Fruit fly (Drosophila melanogaster) whole organism, embryonic: ENCODE measurements around the gene CG31663.
A peak's percentile ranks its signal among the peaks of the same experiment; 100 is the strongest.

Source experiments
- Antp ChIP-seq: fragments of 200-800 bp; sonication (Bioruptor generic); optimal IDR thresholded peaks from 3 replicates; lab custom pipeline; 2016; ENCODE audit warnings: missing biosample characterization, missing genetic modification characterization
- B-H2 ChIP-seq: fragments of 200-800 bp; sonication (Bioruptor generic); optimal IDR thresholded peaks from 2 replicates; lab custom pipeline; 2018; ENCODE audit warnings: missing biosample characterization, mild to moderate bottlenecking, missing genetic modification characterization
- Blimp-1 ChIP-seq: fragments of 200-800 bp; sonication (Bioruptor generic); optimal IDR thresholded peaks from 3 replicates; lab custom pipeline; 2018; ENCODE audit warnings: missing biosample characterization, missing genetic modification characterization, mild to moderate bottlenecking, moderate library complexity, missing genetic modification reagents
- CG10209 ChIP-seq: fragments of 200-800 bp; sonication (Bioruptor generic); optimal IDR thresholded peaks from 3 replicates; lab custom pipeline; 2017; ENCODE audit warnings: missing biosample characterization, mild to moderate bottlenecking, missing genetic modification characterization, missing genetic modification reagents
- CG10462 ChIP-seq: fragments of 200-800 bp; sonication (Bioruptor generic); optimal IDR thresholded peaks from 2 replicates; lab custom pipeline; 2016; ENCODE audit warnings: missing biosample characterization, missing genetic modification characterization
- CG12219 ChIP-seq: fragments of 200-800 bp; sonication (Bioruptor generic); optimal IDR thresholded peaks from 3 replicates; lab custom pipeline; 2018; ENCODE audit warnings: missing biosample characterization, mild to moderate bottlenecking, missing genetic modification characterization
- CG13296 ChIP-seq: fragments of 200-800 bp; sonication (Bioruptor generic); optimal IDR thresholded peaks from 3 replicates; lab custom pipeline; 2018; ENCODE audit warnings: missing biosample characterization, mild to moderate bottlenecking, missing genetic modification characterization
- CG14050 ChIP-seq: fragments of 200-800 bp; sonication (Bioruptor generic); IDR thresholded peaks from 3 replicates; pipeline ENCODE4 v1.3.6; 2022; ENCODE audit warnings: missing biosample characterization, missing genetic modification characterization
- CG14667 ChIP-seq: fragments of 200-800 bp; sonication (Bioruptor generic); IDR thresholded peaks from 2 replicates; pipeline ENCODE4 v1.3.6; 2022; ENCODE audit warnings: missing biosample characterization, missing genetic modification characterization
- CG14860 ChIP-seq: fragments of 200-800 bp; sonication (Bioruptor generic); IDR thresholded peaks from 3 replicates; pipeline ENCODE4 v1.3.6; 2022; ENCODE audit warnings: missing biosample characterization, missing genetic modification characterization; ENCODE audit not compliant: partially characterized antibody
- CG15269 ChIP-seq: fragments of 200-800 bp; sonication (Bioruptor generic); optimal IDR thresholded peaks from 2 replicates; lab custom pipeline; 2018; ENCODE audit warnings: missing biosample characterization, mild to moderate bottlenecking, missing genetic modification characterization, moderate library complexity
- CG18619 ChIP-seq: fragments of 200-800 bp; sonication (Bioruptor generic); optimal IDR thresholded peaks from 3 replicates; lab custom pipeline; 2017; ENCODE audit warnings: missing biosample characterization, mild to moderate bottlenecking, missing genetic modification characterization
- CG18764 ChIP-seq: fragments of 200-800 bp; sonication (Bioruptor generic); optimal IDR thresholded peaks from 3 replicates; lab custom pipeline; 2016; ENCODE audit warnings: missing biosample characterization, missing genetic modification characterization
- CG33557 ChIP-seq: fragments of 200-800 bp; sonication (Bioruptor generic); optimal IDR thresholded peaks from 2 replicates; lab custom pipeline; 2019; ENCODE audit warnings: missing biosample characterization, mild to moderate bottlenecking, missing genetic modification characterization, moderate library complexity
- CG34376 ChIP-seq: fragments of 200-800 bp; sonication (Bioruptor generic); optimal IDR thresholded peaks from 2 replicates; lab custom pipeline; 2018; ENCODE audit warnings: missing biosample characterization, mild to moderate bottlenecking, missing genetic modification characterization
- CG3838 ChIP-seq: fragments of 200-800 bp; sonication (Bioruptor generic); optimal IDR thresholded peaks from 3 replicates; lab custom pipeline; 2016; ENCODE audit warnings: missing biosample characterization, missing genetic modification characterization
- CG42726 ChIP-seq: fragments of 200-800 bp; sonication (Bioruptor generic); IDR thresholded peaks from 2 replicates; pipeline ENCODE4 v1.3.6; 2022; ENCODE audit warnings: missing biosample characterization, missing genetic modification characterization; ENCODE audit not compliant: partially characterized antibody
- CG5245 ChIP-seq: fragments of 200-800 bp; sonication (Bioruptor generic); optimal IDR thresholded peaks from 3 replicates; lab custom pipeline; 2016; ENCODE audit warnings: missing biosample characterization, missing genetic modification characterization
- CG6791 ChIP-seq: fragments of 200-800 bp; sonication (Bioruptor generic); IDR thresholded peaks from 3 replicates; pipeline ENCODE4 v1.3.6; 2022; ENCODE audit warnings: missing biosample characterization, missing genetic modification characterization; ENCODE audit not compliant: partially characterized antibody
- CG7928 ChIP-seq: fragments of 200-800 bp; sonication (Bioruptor generic); optimal IDR thresholded peaks from 2 replicates; lab custom pipeline; 2017; ENCODE audit warnings: missing biosample characterization, mild to moderate bottlenecking, missing genetic modification characterization
- CG8359 ChIP-seq: fragments of 200-800 bp; sonication (Bioruptor generic); optimal IDR thresholded peaks from 2 replicates; lab custom pipeline; 2017; ENCODE audit warnings: missing biosample characterization, mild to moderate bottlenecking, missing genetic modification characterization, borderline replicate concordance
- CG8388 ChIP-seq: fragments of 200-800 bp; sonication (Bioruptor generic); optimal IDR thresholded peaks from 2 replicates; lab custom pipeline; 2019; ENCODE audit warnings: missing biosample characterization, mild to moderate bottlenecking, missing genetic modification characterization, moderate library complexity
- Chrac-16 ChIP-seq: fragments of 200-800 bp; sonication (Bioruptor generic); optimal IDR thresholded peaks from 3 replicates; lab custom pipeline; 2016; ENCODE audit warnings: missing biosample characterization, missing genetic modification characterization
- Hr3 ChIP-seq: fragments of 200-800 bp; sonication (Bioruptor generic); optimal IDR thresholded peaks from 3 replicates; lab custom pipeline; 2016; ENCODE audit warnings: missing biosample characterization, missing genetic modification characterization
- Max ChIP-seq: fragments of 200-800 bp; sonication (Bioruptor generic); optimal IDR thresholded peaks from 2 replicates; lab custom pipeline; 2016; ENCODE audit warnings: missing biosample characterization, mild to moderate bottlenecking, missing genetic modification characterization
- Mrtf ChIP-seq: fragments of 200-800 bp; sonication (Bioruptor generic); IDR thresholded peaks from 3 replicates; pipeline ENCODE4 v1.3.6; 2022; ENCODE audit warnings: missing biosample characterization, missing genetic modification characterization
- Ravus ChIP-seq: fragments of 200-800 bp; sonication (Bioruptor generic); IDR thresholded peaks from 2 replicates; pipeline ENCODE4 v1.3.6; 2022; ENCODE audit warnings: missing biosample characterization, missing genetic modification characterization
- Scr ChIP-seq: fragments of 200-800 bp; sonication (Bioruptor generic); IDR thresholded peaks from 2 replicates; pipeline ENCODE4 v1.3.6; 2022; ENCODE audit warnings: missing biosample characterization, missing genetic modification characterization; ENCODE audit not compliant: partially characterized antibody
- ase ChIP-seq: fragments of 200-800 bp; sonication (Bioruptor generic); IDR thresholded peaks from 3 replicates; pipeline ENCODE4 v1.3.6; 2022; ENCODE audit warnings: missing biosample characterization, missing genetic modification characterization
- chinmo ChIP-seq: fragments of 200-800 bp; sonication (Bioruptor generic); IDR thresholded peaks from 4 replicates; pipeline ENCODE4 v1.3.6; 2022; ENCODE audit warnings: missing biosample characterization, missing genetic modification characterization; ENCODE audit not compliant: partially characterized antibody
- ci ChIP-seq: fragments of 200-800 bp; sonication (Bioruptor generic); IDR thresholded peaks from 3 replicates; pipeline ENCODE4 v1.3.6; 2022; ENCODE audit warnings: missing biosample characterization, missing genetic modification characterization
- crc ChIP-seq: fragments of 200-800 bp; sonication (Bioruptor generic); optimal IDR thresholded peaks from 2 replicates; lab custom pipeline; 2016; ENCODE audit warnings: missing biosample characterization, missing genetic modification characterization
- ewg ChIP-seq: fragments of 200-800 bp; sonication (Bioruptor generic); optimal IDR thresholded peaks from 3 replicates; lab custom pipeline; 2017; ENCODE audit warnings: mild to moderate bottlenecking, missing biosample characterization, missing genetic modification reagents, missing genetic modification characterization
- ftz-f1 ChIP-seq: fragments of 200-800 bp; sonication (Bioruptor generic); optimal IDR thresholded peaks from 2 replicates; lab custom pipeline; 2016; ENCODE audit warnings: missing biosample characterization, missing genetic modification characterization
- gce ChIP-seq: fragments of 200-800 bp; sonication (Bioruptor generic); IDR thresholded peaks from 3 replicates; pipeline ENCODE4 v1.3.6; 2022; ENCODE audit warnings: missing biosample characterization, missing genetic modification characterization
- insv ChIP-seq, 2 experiments: fragments of 200-800 bp; sonication (Bioruptor generic); optimal IDR thresholded peaks; 3 replicates each; lab custom pipeline; 2016 to 2018; ENCODE audit warnings: missing biosample characterization in 2 of 2, missing genetic modification characterization in 2 of 2
- jing ChIP-seq: fragments of 200-800 bp; sonication (Bioruptor generic); optimal IDR thresholded peaks from 2 replicates; lab custom pipeline; 2018; ENCODE audit warnings: missing biosample characterization, mild to moderate bottlenecking, missing genetic modification characterization
- kay ChIP-seq: fragments of 200-800 bp; sonication (Bioruptor generic); optimal IDR thresholded peaks from 2 replicates; lab custom pipeline; 2016; ENCODE audit warnings: missing biosample characterization, missing genetic modification characterization
- lbe ChIP-seq: fragments of 200-800 bp; sonication (Bioruptor generic); optimal IDR thresholded peaks from 2 replicates; lab custom pipeline; 2016; ENCODE audit warnings: missing biosample characterization, mild to moderate bottlenecking, missing genetic modification characterization
- nau ChIP-seq: fragments of 200-800 bp; sonication (Bioruptor generic); optimal IDR thresholded peaks from 3 replicates; lab custom pipeline; 2017; ENCODE audit warnings: missing biosample characterization, mild to moderate bottlenecking, missing genetic modification characterization, missing genetic modification reagents
- oc ChIP-seq: fragments of 200-800 bp; sonication (Bioruptor generic); optimal IDR thresholded peaks from 2 replicates; lab custom pipeline; 2018; ENCODE audit warnings: missing biosample characterization, mild to moderate bottlenecking, missing genetic modification characterization, moderate library complexity
- row ChIP-seq: fragments of 200-800 bp; sonication (Bioruptor generic); IDR thresholded peaks from 3 replicates; pipeline ENCODE4 v1.3.6; 2022; ENCODE audit warnings: missing biosample characterization, missing genetic modification characterization
- scrt ChIP-seq: fragments of 200-800 bp; sonication (Bioruptor generic); optimal IDR thresholded peaks from 2 replicates; lab custom pipeline; 2018; ENCODE audit warnings: missing biosample characterization, mild to moderate bottlenecking, missing genetic modification characterization, moderate library complexity
- slou ChIP-seq: fragments of 200-800 bp; sonication (Bioruptor generic); optimal IDR thresholded peaks from 3 replicates; lab custom pipeline; 2016; ENCODE audit warnings: missing biosample characterization, missing genetic modification characterization
- sug ChIP-seq: fragments of 200-800 bp; optimal IDR thresholded peaks from 2 replicates; lab custom pipeline; 2019; ENCODE audit warnings: missing biosample characterization, mild to moderate bottlenecking, missing genetic modification characterization, moderate library complexity
- tna ChIP-seq: fragments of 200-800 bp; sonication (Bioruptor generic); IDR thresholded peaks from 2 replicates; pipeline ENCODE4 v1.3.6; 2022; ENCODE audit warnings: missing biosample characterization, missing genetic modification characterization; ENCODE audit not compliant: partially characterized antibody
- unpg ChIP-seq: fragments of 200-800 bp; sonication (Bioruptor generic); optimal IDR thresholded peaks from 3 replicates; lab custom pipeline; 2018; ENCODE audit warnings: missing biosample characterization, mild to moderate bottlenecking, missing genetic modification characterization, moderate library complexity
- yki ChIP-seq: fragments of >200 bp; optimal IDR thresholded peaks from 3 replicates; lab custom pipeline; 2018
- zf30C ChIP-seq: fragments of 200-800 bp; sonication (Bioruptor generic); optimal IDR thresholded peaks from 3 replicates; lab custom pipeline; 2018; ENCODE audit warnings: missing biosample characterization, mild to moderate bottlenecking, missing genetic modification characterization

CG31663 gene

dm6 chr2L:1884409-1885082 is 3.3 kb upstream of the CG31663 start, which contains the start of gene Wdr62 (continued):
- TF ChIP-seq Hr3 (GFP tag; lab: Kevin White, UChicago) (peak; percentile 7), Mrtf (GFP tag; lab: Robert Waterston, UW) (no peak), Max (peak; percentile 23), lbe (peak; percentile 57), gce (GFP tag; lab: Robert Waterston, UW) (no peak; the same call in 2 of the 3 replicates), B-H2 (peak; percentile 54), unpg (peak; percentile 46), ci (GFP tag; lab: Robert Waterston, UW) (peak; percentile 79; the same call in 2 of the 3 replicates), chinmo (GFP tag; lab: Robert Waterston, UW) (peak; percentile 71; the same call in 1 of the 4 replicates), CG8359 (GFP tag; lab: Kevin White, UChicago) (no peak), CG10462 (GFP tag; lab: Kevin White, UChicago) (no peak), sug (tag; lab: Kevin White, UChicago) (peak; percentile 67), CG10209 (GFP tag; lab: Kevin White, UChicago) (peak; percentile 4), slou (peak; percentile 39), CG14667 (GFP tag; lab: Robert Waterston, UW) (no peak), CG12219 (no peak), ase (GFP tag; lab: Robert Waterston, UW) (no peak), Blimp-1 (no peak), Antp (GFP tag; lab: Kevin White, UChicago) (peak; percentile 58), yki (no peak), CG14860 (peak; percentile 45; the same call in 1 of the 3 replicates), CG8388 (no peak), CG3838 (peak; percentile 17), Scr (GFP tag; lab: Robert Waterston, UW) (peak; percentile 62), ewg (GFP tag; lab: Kevin White, UChicago) (no peak), CG18619 (GFP tag; lab: Kevin White, UChicago) (no peak), CG14050 (GFP tag; lab: Robert Waterston, UW) (no peak), scrt (peak; percentile 45), Ravus (GFP tag; lab: Robert Waterston, UW) (no peak), CG15269 (tag; lab: Kevin White, UChicago) (peak; percentile 11), CG33557 (GFP tag; lab: Kevin White, UChicago) (peak; percentile 32), crc (GFP tag; lab: Kevin White, UChicago) (no peak), jing (GFP tag; lab: Kevin White, UChicago) (no peak), CG34376 (GFP tag; lab: Kevin White, UChicago) (peak; percentile 83), kay (GFP tag; lab: Kevin White, UChicago) (no peak), CG7928 (GFP tag; lab: Kevin White, UChicago) (no peak), Chrac-16 (GFP tag; lab: Kevin White, UChicago) (no peak), zf30C (GFP tag; lab: Kevin White, UChicago) (no peak), insv (GFP tag; optimal IDR thresholded peaks at IDR 0.05; lab: Kevin White, UChicago) (peak in 1 of 2 experiments; percentile 76), nau (GFP tag; lab: Kevin White, UChicago) (peak; percentile 66), tna (GFP tag; lab: Robert Waterston, UW) (no peak; the same call in none of the 2 replicates), CG13296 (GFP tag; lab: Kevin White, UChicago) (peak; percentile 33), CG6791 (GFP tag; lab: Robert Waterston, UW) (peak; percentile 83), CG42726 (GFP tag; lab: Robert Waterston, UW) (peak; percentile 72; the same call in 1 of the 2 replicates), row (peak; percentile 18; the same call in 1 of the 3 replicates), CG5245 (GFP tag; lab: Kevin White, UChicago) (no peak), oc (tag; lab: Kevin White, UChicago) (peak; percentile 78), ftz-f1 (GFP tag; lab: Kevin White, UChicago) (peak; percentile 74), CG18764 (no peak)
